Worm (Caenorhabditis elegans) whole organism, mixed stage, embryonic: ENCODE results near the gene K03B8.14.

Source experiments
- cnd-1 ChIP-seq: fragments of 200-800 bp; sonication (Bioruptor generic); optimal IDR thresholded peaks from 2 replicates; lab custom pipeline; 2018; ENCODE audit warnings: mild to moderate bottlenecking, missing genetic modification characterization, missing compliant biosample characterization
- elt-1 ChIP-seq: sonication (generic microtip); optimal IDR thresholded peaks from 2 replicates; lab custom pipeline; 2017; ENCODE audit warnings: missing genetic modification characterization, mild to moderate bottlenecking, missing compliant biosample characterization, antibody characterized with exemption, moderate library complexity, borderline replicate concordance; ENCODE audit not compliant: insufficient read depth
- elt-3 ChIP-seq: fragments of 150-350 bp; optimal IDR thresholded peaks from 2 replicates; lab custom pipeline; 2014; ENCODE audit warnings: missing biosample characterization, missing genetic modification characterization
- lsy-2 ChIP-seq: fragments of 150-350 bp; optimal IDR thresholded peaks from 2 replicates; lab custom pipeline; 2014; ENCODE audit warnings: missing biosample characterization, missing genetic modification characterization
- nhr-12 ChIP-seq: fragments of 150-350 bp; optimal IDR thresholded peaks from 2 replicates; lab custom pipeline; 2014; ENCODE audit warnings: missing biosample characterization, missing genetic modification characterization
- nhr-28 ChIP-seq: fragments of 150-350 bp; optimal IDR thresholded peaks from 2 replicates; lab custom pipeline; 2014; ENCODE audit warnings: missing biosample characterization, missing genetic modification characterization
- nhr-76 ChIP-seq: sonication (generic microtip); optimal IDR thresholded peaks from 2 replicates; lab custom pipeline; 2017; ENCODE audit warnings: missing biosample characterization, missing genetic modification characterization
- pha-4 ChIP-seq: fragments of 150-350 bp; optimal IDR thresholded peaks from 2 replicates; lab custom pipeline; 2018; ENCODE audit warnings: missing biosample characterization, missing genetic modification reagents, missing genetic modification characterization
- snpc-4 ChIP-seq: fragments of 150-350 bp; optimal IDR thresholded peaks from 2 replicates; lab custom pipeline; 2014; ENCODE audit warnings: missing biosample characterization, missing genetic modification characterization
- tbx-8 ChIP-seq: fragments of 200-800 bp; sonication (Bioruptor generic); optimal IDR thresholded peaks from 2 replicates; lab custom pipeline; 2018; ENCODE audit warnings: mild to moderate bottlenecking, missing genetic modification characterization, moderate library complexity, missing compliant biosample characterization
- unc-39 ChIP-seq: fragments of 150-350 bp; optimal IDR thresholded peaks from 2 replicates; lab custom pipeline; 2014; ENCODE audit warnings: missing biosample characterization, missing genetic modification characterization
- ztf-11 ChIP-seq: fragments of 150-350 bp; optimal IDR thresholded peaks from 2 replicates; lab custom pipeline; 2014; ENCODE audit warnings: missing biosample characterization, missing genetic modification characterization

DNA sequence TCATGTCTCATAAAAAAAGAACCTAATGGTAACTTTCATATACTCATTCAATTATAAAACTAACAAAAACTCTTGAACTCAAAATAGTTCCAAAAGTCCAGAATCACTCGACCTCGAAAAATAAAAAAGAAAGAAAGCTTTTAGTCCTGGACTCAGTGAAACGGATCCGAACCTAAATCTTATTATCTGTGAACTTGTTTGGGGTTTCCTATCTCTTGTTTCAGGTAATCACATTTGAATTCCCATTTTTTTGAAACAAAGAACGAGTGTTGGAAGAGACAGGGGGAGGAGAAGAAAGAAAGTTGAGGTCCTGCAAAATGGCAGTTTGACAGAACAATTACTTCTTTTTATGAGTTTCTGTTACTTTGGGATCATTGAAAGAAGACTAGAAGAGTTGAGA, 36.0 kb upstream of the K03B8.14 start:
- TF ChIP-seq lsy-2 (no peak), cnd-1 (tag; lab: Kevin White, UChicago) (no peak), tbx-8 (GFP tag; lab: Kevin White, UChicago) (no peak), elt-1 (no peak), nhr-28 (no peak), nhr-12 (tag; lab: Kevin White, UChicago) (no peak), ztf-11 (tag; lab: Kevin White, UChicago) (no peak), unc-39 (no peak), nhr-76 (tag; lab: Kevin White, UChicago) (no peak), elt-3 (tag; lab: Kevin White, UChicago) (no peak), snpc-4 (no peak), pha-4 (tag; lab: Kevin White, UChicago) (no peak)
